Worm (Caenorhabditis elegans) whole organism, early embryonic: ENCODE data around the gene srt-35.
"Not testable (repeated sequence)": the region's sequence is repeated elsewhere in the genome, so short reads cannot be mapped to it uniquely, and the experiment has no call there.

Source experiments
- B0310.2 ChIP-seq: sonication (generic microtip); optimal IDR thresholded peaks from 2 replicates; lab custom pipeline; 2016; ENCODE audit warnings: mild to moderate bottlenecking, missing genetic modification characterization, missing compliant biosample characterization
- F13C5.2 ChIP-seq: sonication (generic microtip); optimal IDR thresholded peaks from 2 replicates; lab custom pipeline; 2017; ENCODE audit warnings: mild to moderate bottlenecking, missing genetic modification characterization, inconsistent platforms, missing compliant biosample characterization
- aly-1 ChIP-seq: sonication (generic microtip); optimal IDR thresholded peaks from 2 replicates; lab custom pipeline; 2016; ENCODE audit warnings: missing genetic modification characterization, missing compliant biosample characterization
- ama-1 ChIP-seq: fragments of 150-350 bp; optimal IDR thresholded peaks from 2 replicates; lab custom pipeline; 2014
- ceh-36 ChIP-seq: sonication (generic microtip); optimal IDR thresholded peaks from 2 replicates; lab custom pipeline; 2016; ENCODE audit warnings: missing genetic modification characterization, inconsistent platforms, missing compliant biosample characterization
- ets-7 ChIP-seq: sonication (generic microtip); optimal IDR thresholded peaks from 2 replicates; lab custom pipeline; 2016; ENCODE audit warnings: missing genotype, missing genetic modification characterization, missing compliant biosample characterization
- flt-1 ChIP-seq: fragments of 200-800 bp; sonication (Bioruptor generic); IDR thresholded peaks from 2 replicates; pipeline ENCODE4 v1.3.6; 2022; ENCODE audit warnings: missing genetic modification characterization, missing compliant biosample characterization
- hnd-1 ChIP-seq: sonication (generic microtip); optimal IDR thresholded peaks from 2 replicates; lab custom pipeline; 2016; ENCODE audit warnings: missing genetic modification characterization, missing compliant biosample characterization
- pes-1 ChIP-seq: fragments of 200-800 bp; sonication (Bioruptor generic); IDR thresholded peaks from 2 replicates; pipeline ENCODE4 v1.3.6; 2022; ENCODE audit warnings: missing genetic modification reagents, missing genetic modification characterization, missing compliant biosample characterization
- scrt-1 ChIP-seq: fragments of 200-800 bp; sonication (Bioruptor generic); IDR thresholded peaks from 2 replicates; pipeline ENCODE4 v1.3.6; 2022; ENCODE audit warnings: missing genetic modification characterization, missing compliant biosample characterization
- sea-1 ChIP-seq: fragments of 200-800 bp; sonication (Bioruptor generic); conservative IDR thresholded peaks from 2 replicates; pipeline ENCODE4 v1.3.6; 2022; ENCODE audit warnings: missing genetic modification characterization, missing compliant biosample characterization
- tbx-11 ChIP-seq: fragments of 200-800 bp; sonication (Bioruptor generic); IDR thresholded peaks from 2 replicates; pipeline ENCODE4 v1.3.6; 2022; ENCODE audit warnings: missing genetic modification characterization, missing compliant biosample characterization
- tbx-37 ChIP-seq: fragments of 200-800 bp; sonication (Bioruptor generic); conservative IDR thresholded peaks from 2 replicates; pipeline ENCODE4 v1.3.6; 2022; ENCODE audit warnings: missing genetic modification reagents, missing genetic modification characterization, missing compliant biosample characterization
- tra-4 ChIP-seq: sonication (generic microtip); optimal IDR thresholded peaks from 2 replicates; lab custom pipeline; 2017; ENCODE audit warnings: missing genetic modification characterization, missing compliant biosample characterization

DNA sequence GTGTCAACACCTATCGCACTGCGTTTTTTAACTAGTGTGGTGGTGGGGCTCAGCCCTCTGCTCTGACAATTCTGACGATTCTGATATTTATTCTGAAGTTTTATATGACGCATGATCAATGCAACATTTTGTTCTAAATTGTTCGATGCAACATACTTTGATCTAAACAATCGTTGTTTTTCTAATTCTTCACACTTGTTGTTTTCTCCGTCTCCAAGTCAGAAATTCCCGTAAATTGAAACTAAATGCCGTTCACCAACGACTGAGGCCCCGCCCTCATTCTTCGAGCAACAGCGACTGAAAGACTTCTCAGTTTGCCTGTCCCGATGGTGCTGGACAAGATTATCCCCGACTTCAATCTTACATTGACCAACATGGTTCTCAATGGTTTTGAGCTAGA lies 20.3 kb upstream of the srt-35 start, which contains the start of gene srt-19:
- not testable (repeated sequence) for TF ChIP-seq ama-1 (lab: Kevin White, UChicago); hnd-1; F13C5.2; B0310.2 (tag; lab: Kevin White, UChicago); aly-1 (tag; lab: Kevin White, UChicago); tbx-37 (GFP tag; lab: Robert Waterston, UW); sea-1 (GFP tag; lab: Robert Waterston, UW); ceh-36 (tag; lab: Kevin White, UChicago); tra-4 (tag; lab: Kevin White, UChicago); flt-1 (GFP tag; lab: Robert Waterston, UW); scrt-1 (GFP tag; lab: Robert Waterston, UW); ets-7 (tag; lab: Kevin White, UChicago); tbx-11 (GFP tag; lab: Robert Waterston, UW); pes-1 (GFP tag; lab: Robert Waterston, UW)
